Worm (Caenorhabditis elegans) whole organism, L2 larva: Measurements from ENCODE around the gene R07D5.2.

Experiments used
- fos-1 ChIP-seq: fragments of 150-350 bp; optimal IDR thresholded peaks from 2 replicates; lab custom pipeline; 2014; ENCODE audit warnings: missing biosample characterization, missing genetic modification characterization
- nhr-237 ChIP-seq: fragments of 150-350 bp; optimal IDR thresholded peaks from 2 replicates; lab custom pipeline; 2014; ENCODE audit warnings: missing biosample characterization, missing genetic modification characterization
- unc-39 ChIP-seq: fragments of 150-350 bp; optimal IDR thresholded peaks from 2 replicates; lab custom pipeline; 2014; ENCODE audit warnings: missing biosample characterization, missing genetic modification characterization

DNA sequence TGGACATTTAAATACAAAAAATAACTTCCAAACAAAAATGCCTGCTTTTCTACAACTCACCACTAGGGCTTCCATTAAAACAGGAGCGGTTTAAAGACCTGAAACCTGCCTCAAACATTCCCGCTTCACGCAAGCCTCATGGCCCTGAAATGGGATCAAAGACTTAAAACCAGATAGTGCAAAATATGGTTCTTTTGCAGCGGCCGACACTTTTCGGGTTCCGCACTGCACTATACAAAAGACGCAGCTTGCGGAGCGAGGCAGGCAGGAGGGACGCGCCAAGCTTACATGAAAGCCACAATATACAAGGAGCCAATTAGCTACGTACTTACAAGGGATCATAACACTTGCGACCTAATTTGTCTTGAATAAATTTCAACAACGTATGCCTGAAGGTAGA is 42.9 kb downstream of the R07D5.2 start:
- TF ChIP-seq fos-1 (tag; lab: Kevin White, UChicago) (no peak), nhr-237 (tag; lab: Kevin White, UChicago) (no peak), unc-39 (tag; lab: Kevin White, UChicago) (no peak)
